Worm (Caenorhabditis elegans) whole organism, L3 larva: ENCODE measurements around the gene pho-7.

ENCODE experiments used
- ZK546.5 ChIP-seq: sonication (generic microtip); optimal IDR thresholded peaks from 2 replicates; lab custom pipeline; 2017; ENCODE audit warnings: missing biosample characterization, missing genetic modification characterization
- ama-1 ChIP-seq: fragments of 150-350 bp; optimal IDR thresholded peaks from 2 replicates; lab custom pipeline; 2018
- ceh-28 ChIP-seq: fragments of 150-350 bp; optimal IDR thresholded peaks from 2 replicates; lab custom pipeline; 2014; ENCODE audit warnings: missing biosample characterization, missing genetic modification reagents, missing genetic modification characterization
- daf-12 ChIP-seq: fragments of 150-350 bp; optimal IDR thresholded peaks from 2 replicates; lab custom pipeline; 2014; ENCODE audit warnings: missing biosample characterization, missing genetic modification reagents, missing genetic modification characterization
- elt-1 ChIP-seq: fragments of 150-350 bp; optimal IDR thresholded peaks from 2 replicates; lab custom pipeline; 2014; ENCODE audit warnings: missing biosample characterization, missing genetic modification characterization
- elt-3 ChIP-seq, 3 experiments: fragments of 150-350 bp in 1 of 3; sonication (generic microtip) in 2 of 3; optimal IDR thresholded peaks; 2 replicates in 2 of 3; 4 replicates in 1 of 3; lab custom pipeline; 2014 to 2017; ENCODE audit warnings: missing biosample characterization in 3 of 3, missing genetic modification characterization in 3 of 3
- jun-1 ChIP-seq: fragments of 150-350 bp; optimal IDR thresholded peaks from 2 replicates; lab custom pipeline; 2014; ENCODE audit warnings: missing biosample characterization, missing genetic modification reagents, missing genetic modification characterization
- lin-39 ChIP-seq: fragments of 150-350 bp; optimal IDR thresholded peaks from 2 replicates; lab custom pipeline; 2018; ENCODE audit warnings: missing biosample characterization, missing genetic modification reagents, missing genetic modification characterization
- nfya-1 ChIP-seq: sonication (generic microtip); optimal IDR thresholded peaks from 2 replicates; lab custom pipeline; 2017; ENCODE audit warnings: missing genetic modification characterization, mild to moderate bottlenecking, missing compliant biosample characterization, antibody characterized with exemption, moderate library complexity; ENCODE audit not compliant: insufficient read depth
- nhr-12 ChIP-seq: fragments of 150-350 bp; optimal IDR thresholded peaks from 2 replicates; lab custom pipeline; 2014; ENCODE audit warnings: missing biosample characterization, missing genetic modification characterization
- nhr-76 ChIP-seq: fragments of 150-350 bp; sonication (generic microtip); optimal IDR thresholded peaks from 5 replicates; lab custom pipeline; 2014; ENCODE audit warnings: missing biosample characterization, missing genetic modification characterization
- nhr-77 ChIP-seq: fragments of 150-350 bp; optimal IDR thresholded peaks from 2 replicates; lab custom pipeline; 2014; ENCODE audit warnings: missing biosample characterization, missing genetic modification characterization
- unc-62 ChIP-seq: fragments of 150-350 bp; sonication (generic microtip); optimal IDR thresholded peaks from 4 replicates; lab custom pipeline; 2014; ENCODE audit warnings: missing biosample characterization, missing genetic modification reagents, missing genetic modification characterization

ce11 chrX:10890456-10890855 lies 50.7 kb downstream of the pho-7 start, which contains the start of gene F47B10.5:
- no peak for TF ChIP-seq elt-1 (tag; lab: Kevin White, UChicago)
- no peak for TF ChIP-seq nhr-12 (tag; lab: Kevin White, UChicago)
- no peak for TF ChIP-seq unc-62 (GFP tag; lab: Kevin White, UChicago)
- no peak for TF ChIP-seq daf-12 (tag; lab: Kevin White, UChicago)
- TF ChIP-seq nfya-1: no peak
- TF ChIP-seq nhr-77 (tag; lab: Kevin White, UChicago): no peak
- TF ChIP-seq ZK546.5: no peak
- no peak for TF ChIP-seq ama-1 (lab: Kevin White, UChicago)
- TF ChIP-seq elt-3 (tag; optimal IDR thresholded peaks at IDR 0.05; lab: Kevin White, UChicago): no peak
- no peak for TF ChIP-seq jun-1 (tag; lab: Kevin White, UChicago)
- TF ChIP-seq ceh-28 (tag; lab: Kevin White, UChicago): no peak
- no peak for TF ChIP-seq lin-39 (tag; lab: Kevin White, UChicago)
- TF ChIP-seq nhr-76 (tag; lab: Kevin White, UChicago): no peak
